Worm (Caenorhabditis elegans) whole organism, late embryonic: ENCODE measurements around the gene C18A3.11.
A peak's percentile ranks its signal among the peaks of the same experiment; 100 is the strongest.

Experiments used
- C08G9.2 ChIP-seq: sonication (generic microtip); optimal IDR thresholded peaks from 2 replicates; lab custom pipeline; 2016; ENCODE audit warnings: mild to moderate bottlenecking, missing genetic modification characterization, moderate library complexity, missing compliant biosample characterization
- C38D4.7 ChIP-seq: fragments of 200-800 bp; sonication (Bioruptor generic); optimal IDR thresholded peaks from 2 replicates; lab custom pipeline; 2018; ENCODE audit warnings: mild to moderate bottlenecking, missing genetic modification characterization, moderate library complexity, missing compliant biosample characterization
- F13H6.1 ChIP-seq: sonication (generic microtip); optimal IDR thresholded peaks from 2 replicates; lab custom pipeline; 2016; ENCODE audit warnings: missing genetic modification characterization, missing compliant biosample characterization
- K02D7.2 ChIP-seq: sonication (generic microtip); optimal IDR thresholded peaks from 2 replicates; lab custom pipeline; 2017; ENCODE audit warnings: mild to moderate bottlenecking, missing genetic modification characterization, missing compliant biosample characterization
- T23F11.4 ChIP-seq: fragments of 200-800 bp; sonication (Bioruptor generic); optimal IDR thresholded peaks from 2 replicates; lab custom pipeline; 2018; ENCODE audit warnings: mild to moderate bottlenecking, missing genetic modification characterization, missing compliant biosample characterization
- Y22D7AL.16 ChIP-seq: sonication (generic microtip); optimal IDR thresholded peaks from 2 replicates; lab custom pipeline; 2016; ENCODE audit warnings: missing genetic modification characterization, missing compliant biosample characterization
- ahr-1 ChIP-seq: sonication (generic microtip); optimal IDR thresholded peaks from 2 replicates; lab custom pipeline; 2016; ENCODE audit warnings: missing genetic modification characterization, missing compliant biosample characterization
- ama-1 ChIP-seq: fragments of 150-350 bp; optimal IDR thresholded peaks from 2 replicates; lab custom pipeline; 2014
- ceh-14 ChIP-seq: sonication (generic microtip); optimal IDR thresholded peaks from 2 replicates; lab custom pipeline; 2016; ENCODE audit warnings: missing genotype, missing genetic modification characterization, missing compliant biosample characterization
- ceh-2 ChIP-seq: sonication (generic microtip); optimal IDR thresholded peaks from 2 replicates; lab custom pipeline; 2016; ENCODE audit warnings: missing genotype, missing genetic modification characterization, missing compliant biosample characterization
- ceh-22 ChIP-seq: sonication (generic microtip); optimal IDR thresholded peaks from 2 replicates; lab custom pipeline; 2017; ENCODE audit warnings: missing biosample characterization, missing genetic modification characterization
- ceh-31 ChIP-seq: sonication (generic microtip); optimal IDR thresholded peaks from 2 replicates; lab custom pipeline; 2016; ENCODE audit warnings: missing genetic modification characterization, missing compliant biosample characterization
- ceh-34 ChIP-seq: sonication (generic microtip); optimal IDR thresholded peaks from 2 replicates; lab custom pipeline; 2016; ENCODE audit warnings: mild to moderate bottlenecking, missing genetic modification characterization, missing compliant biosample characterization
- ceh-45 ChIP-seq: fragments of 200-800 bp; sonication (Bioruptor generic); IDR thresholded peaks from 2 replicates; pipeline ENCODE4 v1.3.6; 2022; ENCODE audit warnings: missing genetic modification reagents, missing genetic modification characterization, missing compliant biosample characterization
- ceh-48 ChIP-seq: sonication (generic microtip); optimal IDR thresholded peaks from 2 replicates; lab custom pipeline; 2016; ENCODE audit warnings: missing genetic modification characterization, inconsistent platforms, missing compliant biosample characterization
- ceh-6 ChIP-seq: fragments of 200-800 bp; sonication (Bioruptor generic); optimal IDR thresholded peaks from 2 replicates; lab custom pipeline; 2018; ENCODE audit warnings: mild to moderate bottlenecking, missing genetic modification characterization, missing compliant biosample characterization
- ceh-9 ChIP-seq: sonication (generic microtip); optimal IDR thresholded peaks from 2 replicates; lab custom pipeline; 2016; ENCODE audit warnings: mild to moderate bottlenecking, missing genetic modification characterization, inconsistent platforms, missing compliant biosample characterization
- che-1 ChIP-seq: sonication (generic microtip); optimal IDR thresholded peaks from 2 replicates; lab custom pipeline; 2016; ENCODE audit warnings: mild to moderate bottlenecking, missing genetic modification characterization, missing compliant biosample characterization
- dmd-4 ChIP-seq: sonication (generic microtip); optimal IDR thresholded peaks from 2 replicates; lab custom pipeline; 2016; ENCODE audit warnings: borderline replicate concordance, missing genetic modification characterization, missing compliant biosample characterization
- dve-1 ChIP-seq: sonication (generic microtip); optimal IDR thresholded peaks from 2 replicates; lab custom pipeline; 2017; ENCODE audit warnings: antibody characterized with exemption, mild to moderate bottlenecking, missing genetic modification characterization, missing compliant biosample characterization
- elt-4 ChIP-seq: sonication (generic microtip); optimal IDR thresholded peaks from 2 replicates; lab custom pipeline; 2016; ENCODE audit warnings: missing genetic modification characterization, missing compliant biosample characterization
- ets-4 ChIP-seq: sonication (generic microtip); optimal IDR thresholded peaks from 2 replicates; lab custom pipeline; 2016; ENCODE audit warnings: missing genetic modification characterization, missing compliant biosample characterization
- eyg-1 ChIP-seq: sonication (generic microtip); optimal IDR thresholded peaks from 2 replicates; lab custom pipeline; 2016; ENCODE audit warnings: missing genotype, missing genetic modification characterization, missing compliant biosample characterization
- fkh-10 ChIP-seq: fragments of 150-350 bp; optimal IDR thresholded peaks from 2 replicates; lab custom pipeline; 2014; ENCODE audit warnings: missing biosample characterization, missing genetic modification reagents, missing genetic modification characterization
- fkh-6 ChIP-seq: sonication (generic microtip); optimal IDR thresholded peaks from 2 replicates; lab custom pipeline; 2016; ENCODE audit warnings: missing genetic modification characterization, missing compliant biosample characterization
- gmeb-2 ChIP-seq: sonication (generic microtip); optimal IDR thresholded peaks from 2 replicates; lab custom pipeline; 2016; ENCODE audit warnings: missing genetic modification characterization, inconsistent platforms, missing compliant biosample characterization
- hlh-15 ChIP-seq: sonication (generic microtip); optimal IDR thresholded peaks from 2 replicates; lab custom pipeline; 2016; ENCODE audit warnings: missing genetic modification characterization, missing compliant biosample characterization
- hlh-30 ChIP-seq: sonication (generic microtip); optimal IDR thresholded peaks from 2 replicates; lab custom pipeline; 2017; ENCODE audit warnings: antibody characterized with exemption, missing genetic modification characterization, missing compliant biosample characterization; ENCODE audit not compliant: insufficient read depth
- hlh-6 ChIP-seq: sonication (generic microtip); optimal IDR thresholded peaks from 2 replicates; lab custom pipeline; 2016; ENCODE audit warnings: missing genotype, missing genetic modification characterization, missing compliant biosample characterization
- hlh-8 ChIP-seq: sonication (generic microtip); optimal IDR thresholded peaks from 2 replicates; lab custom pipeline; 2016; ENCODE audit warnings: missing genotype, missing genetic modification characterization, missing compliant biosample characterization
- lim-6 ChIP-seq: sonication (generic microtip); optimal IDR thresholded peaks from 2 replicates; lab custom pipeline; 2016; ENCODE audit warnings: missing genetic modification characterization, missing compliant biosample characterization
- lin-11 ChIP-seq: fragments of 200-800 bp; sonication (Bioruptor generic); optimal IDR thresholded peaks from 2 replicates; lab custom pipeline; 2018; ENCODE audit warnings: mild to moderate bottlenecking, missing genetic modification characterization, missing compliant biosample characterization
- mec-3 ChIP-seq: sonication (generic microtip); optimal IDR thresholded peaks from 2 replicates; lab custom pipeline; 2016; ENCODE audit warnings: borderline replicate concordance, missing genetic modification characterization, missing compliant biosample characterization
- nfya-1 ChIP-seq: sonication (generic microtip); optimal IDR thresholded peaks from 2 replicates; lab custom pipeline; 2017; ENCODE audit warnings: missing genetic modification characterization, mild to moderate bottlenecking, missing compliant biosample characterization, antibody characterized with exemption, moderate library complexity
- nhr-11 ChIP-seq: fragments of 150-350 bp; optimal IDR thresholded peaks from 2 replicates; lab custom pipeline; 2014; ENCODE audit warnings: missing biosample characterization, missing genetic modification characterization
- nhr-232 ChIP-seq: sonication (generic microtip); optimal IDR thresholded peaks from 2 replicates; lab custom pipeline; 2016; ENCODE audit warnings: missing genetic modification characterization, missing compliant biosample characterization
- npax-4 ChIP-seq: sonication (generic microtip); optimal IDR thresholded peaks from 2 replicates; lab custom pipeline; 2016; ENCODE audit warnings: missing genetic modification characterization, missing compliant biosample characterization
- pag-3 ChIP-seq: sonication (generic microtip); optimal IDR thresholded peaks from 2 replicates; lab custom pipeline; 2016; ENCODE audit warnings: missing compliant biosample characterization, missing genetic modification characterization, borderline replicate concordance
- pat-9 ChIP-seq: fragments of 200-800 bp; sonication (Bioruptor generic); optimal IDR thresholded peaks from 2 replicates; lab custom pipeline; 2018; ENCODE audit warnings: mild to moderate bottlenecking, missing genetic modification characterization, moderate library complexity, missing compliant biosample characterization
- pha-2 ChIP-seq: sonication (generic microtip); optimal IDR thresholded peaks from 2 replicates; lab custom pipeline; 2017; ENCODE audit warnings: mild to moderate bottlenecking, missing genetic modification characterization, missing compliant biosample characterization
- pha-4 ChIP-seq: fragments of 150-350 bp; optimal IDR thresholded peaks from 2 replicates; lab custom pipeline; 2018; ENCODE audit warnings: missing biosample characterization, missing genetic modification reagents, missing genetic modification characterization
- pqm-1 ChIP-seq: sonication (generic microtip); optimal IDR thresholded peaks from 2 replicates; lab custom pipeline; 2016; ENCODE audit warnings: missing genetic modification characterization, missing compliant biosample characterization
- pros-1 ChIP-seq: fragments of 150-350 bp; optimal IDR thresholded peaks from 2 replicates; lab custom pipeline; 2014; ENCODE audit warnings: missing biosample characterization, missing genetic modification reagents, missing genetic modification characterization
- ref-2 ChIP-seq: sonication (generic microtip); optimal IDR thresholded peaks from 2 replicates; lab custom pipeline; 2016; ENCODE audit warnings: missing genetic modification characterization, missing compliant biosample characterization
- syd-9 ChIP-seq: sonication (generic microtip); optimal IDR thresholded peaks from 2 replicates; lab custom pipeline; 2016; ENCODE audit warnings: mild to moderate bottlenecking, missing genetic modification characterization, moderate library complexity, missing compliant biosample characterization
- ttx-3 ChIP-seq: sonication (generic microtip); optimal IDR thresholded peaks from 2 replicates; lab custom pipeline; 2016; ENCODE audit warnings: missing genetic modification reagents, missing genetic modification characterization, missing compliant biosample characterization
- unc-3 ChIP-seq, 2 experiments: fragments of 200-800 bp in 1 of 2; sonication (Bioruptor generic) in 1 of 2; sonication (generic microtip) in 1 of 2; conservative IDR thresholded peaks in 1 of 2; optimal IDR thresholded peaks in 1 of 2; 2 replicates each; pipeline versions ENCODE4 v1.3.6 to Lab custom; 2016 to 2022; ENCODE audit warnings: missing compliant biosample characterization in 2 of 2, missing genetic modification characterization in 2 of 2, missing genetic modification reagents in 1 of 2
- unc-42 ChIP-seq: sonication (generic microtip); optimal IDR thresholded peaks from 2 replicates; lab custom pipeline; 2016; ENCODE audit warnings: missing genotype, missing genetic modification characterization, missing compliant biosample characterization
- unc-55 ChIP-seq: sonication (generic microtip); optimal IDR thresholded peaks from 2 replicates; lab custom pipeline; 2017; ENCODE audit warnings: missing biosample characterization, missing genetic modification reagents, missing genetic modification characterization
- unc-86 ChIP-seq: sonication (generic microtip); optimal IDR thresholded peaks from 2 replicates; lab custom pipeline; 2016; ENCODE audit warnings: missing genetic modification characterization, missing compliant biosample characterization
- zip-5 ChIP-seq: sonication (generic microtip); optimal IDR thresholded peaks from 2 replicates; lab custom pipeline; 2016; ENCODE audit warnings: missing genetic modification characterization, missing compliant biosample characterization
- ztf-16 ChIP-seq: sonication (generic microtip); optimal IDR thresholded peaks from 2 replicates; lab custom pipeline; 2017; ENCODE audit warnings: missing genetic modification characterization, missing compliant biosample characterization

C18A3.11 gene

DNA sequence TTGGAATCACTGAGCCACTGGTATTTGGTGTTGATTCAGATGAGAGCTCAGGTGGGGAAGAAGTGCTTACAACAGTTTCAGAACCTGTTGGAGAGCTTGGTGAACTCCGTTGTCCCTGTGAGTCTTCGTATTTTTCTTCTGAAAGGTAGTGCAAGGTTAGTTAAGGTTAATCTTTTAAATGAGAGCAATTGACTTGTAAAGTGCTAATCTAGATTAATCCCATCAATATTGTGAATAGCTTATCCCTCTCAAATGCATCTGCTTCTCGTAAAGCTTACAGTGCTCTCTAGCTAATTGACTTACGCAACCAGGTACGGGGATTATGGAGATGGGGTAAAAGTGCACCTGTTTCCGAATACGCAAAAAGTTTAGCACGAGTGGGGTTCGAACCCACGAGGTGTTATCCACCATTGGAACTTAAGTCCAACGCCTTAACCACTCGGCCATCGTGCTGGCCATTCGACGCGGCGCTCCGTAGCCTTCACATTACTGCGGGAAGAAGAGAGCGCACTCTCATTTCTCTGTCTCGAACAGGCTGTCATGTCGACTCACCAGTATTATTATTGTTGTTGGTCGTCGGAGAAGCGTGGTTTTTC, 41.8 kb downstream of the C18A3.11 start:
- peak; percentile 18 for TF ChIP-seq Y22D7AL.16 (tag; lab: Kevin White, UChicago)
- peak; percentile 48 for TF ChIP-seq hlh-6 (tag; lab: Kevin White, UChicago)
- no peak for TF ChIP-seq dmd-4 (tag; lab: Kevin White, UChicago)
- peak; percentile 9 for TF ChIP-seq pqm-1
- TF ChIP-seq ceh-45 (GFP tag; lab: Robert Waterston, UW) = 0 out of 2 replicates have a peak, but pooled peaks have one; percentile 20
- TF ChIP-seq ama-1 (lab: Kevin White, UChicago) = no peak
- TF ChIP-seq ceh-31 = peak; percentile 52
- TF ChIP-seq ceh-34 (tag; lab: Kevin White, UChicago) = peak; percentile 31
- no peak for TF ChIP-seq hlh-8 (tag; lab: Kevin White, UChicago)
- TF ChIP-seq ttx-3 (tag; lab: Kevin White, UChicago) = peak; percentile 36
- TF ChIP-seq gmeb-2 (tag; lab: Kevin White, UChicago) = no peak
- no peak for TF ChIP-seq ceh-22 (tag; lab: Kevin White, UChicago)
- TF ChIP-seq pat-9 (tag; lab: Kevin White, UChicago) = peak; percentile 53
- no peak for TF ChIP-seq ceh-9
- peak; percentile 26 for TF ChIP-seq ceh-14 (tag; lab: Kevin White, UChicago)
- no peak for TF ChIP-seq npax-4 (tag; lab: Kevin White, UChicago)
- TF ChIP-seq hlh-30 (tag; lab: Kevin White, UChicago) = peak; percentile 39
- no peak for TF ChIP-seq pha-2
- TF ChIP-seq eyg-1 (tag; lab: Kevin White, UChicago) = peak; percentile 43
- TF ChIP-seq ceh-48 (tag; lab: Kevin White, UChicago) = peak; percentile 33
- TF ChIP-seq ceh-2 (tag; lab: Kevin White, UChicago) = peak; percentile 46
- TF ChIP-seq nhr-232 (tag; lab: Kevin White, UChicago) = peak; percentile 44
- TF ChIP-seq pag-3 (tag; lab: Kevin White, UChicago) = no peak
- peak; percentile 47 for TF ChIP-seq C08G9.2 (tag; lab: Kevin White, UChicago)
- TF ChIP-seq nhr-11 (tag; lab: Kevin White, UChicago) = no peak
- no peak for TF ChIP-seq elt-4
- no peak for TF ChIP-seq fkh-10 (GFP tag; lab: Kevin White, UChicago)
- no peak for TF ChIP-seq K02D7.2 (tag; lab: Kevin White, UChicago)
- TF ChIP-seq ref-2 (tag; lab: Kevin White, UChicago) = peak; percentile 59
- TF ChIP-seq dve-1 (tag; lab: Kevin White, UChicago) = peak; percentile 66
- TF ChIP-seq mec-3 (tag; lab: Kevin White, UChicago) = no peak
- TF ChIP-seq zip-5 (tag; lab: Kevin White, UChicago) = peak; percentile 30
- TF ChIP-seq T23F11.4 (GFP tag; lab: Kevin White, UChicago) = peak; percentile 51
- TF ChIP-seq ceh-6 = peak; percentile 68
- peak; percentile 70 for TF ChIP-seq che-1
- peak; percentile 12 for TF ChIP-seq lin-11 (tag; lab: Kevin White, UChicago)
- peak; percentile 23 for TF ChIP-seq nfya-1 (tag; lab: Kevin White, UChicago)
- no peak for TF ChIP-seq pros-1 (tag; lab: Kevin White, UChicago)
- TF ChIP-seq F13H6.1 (tag; lab: Kevin White, UChicago) = no peak
- no peak for TF ChIP-seq unc-55
- no peak for TF ChIP-seq hlh-15
- TF ChIP-seq ztf-16 (tag; lab: Kevin White, UChicago) = peak; percentile 28
- TF ChIP-seq pha-4 (tag; lab: Kevin White, UChicago) = no peak
- TF ChIP-seq fkh-6 (tag; lab: Kevin White, UChicago) = peak; percentile 59
- TF ChIP-seq syd-9 (tag; lab: Kevin White, UChicago) = peak; percentile 35
- TF ChIP-seq unc-42 (tag; lab: Kevin White, UChicago) = peak; percentile 30
- TF ChIP-seq ets-4 (tag; lab: Kevin White, UChicago) = no peak
- TF ChIP-seq unc-86 (tag; lab: Kevin White, UChicago) = no peak
- peak; percentile 21; the same call in 1 of the 2 replicates for TF ChIP-seq unc-3 (GFP tag; conservative IDR thresholded peaks at IDR 0.05; lab: Robert Waterston, UW)
- no peak for TF ChIP-seq unc-3 (tag; optimal IDR thresholded peaks at IDR 0.05; lab: Kevin White, UChicago)
- TF ChIP-seq lim-6 (tag; lab: Kevin White, UChicago) = no peak
- TF ChIP-seq ahr-1 (tag; lab: Kevin White, UChicago) = no peak
- peak; percentile 60 for TF ChIP-seq C38D4.7 (GFP tag; lab: Kevin White, UChicago)
